Worm (Caenorhabditis elegans): ENCODE data around the gene ZK632.12.

ZK632.12 gene

ce11 chrIII:9824330-9824934 lies 6.2 kb upstream of the ZK632.12 start, which contains the start of gene lin-52 (continued):
- TF ChIP-seq snpc-1.3 (tag; optimal IDR thresholded peaks at IDR 0.05; ENCODE audit: insufficient read depth) = no peak
- 0 out of 2 replicates have a peak, but pooled peaks have one; percentile 24 for TF ChIP-seq cebp-1 (GFP tag; IDR thresholded peaks at IDR 0.05)
- TF ChIP-seq cebp-1 (tag; optimal IDR thresholded peaks at IDR 0.05) = peak; percentile 71
- no peak; the same call in 1 of the 2 replicates for TF ChIP-seq attf-6 (GFP tag; IDR thresholded peaks at IDR 0.05)
- no peak for TF ChIP-seq mel-28 (tag; optimal IDR thresholded peaks at IDR 0.05; ENCODE audit: borderline replicate concordance)
- TF ChIP-seq B0336.3 (GFP tag; IDR thresholded peaks at IDR 0.05) = peak; percentile 56; the same call in 1 of the 2 replicates
- 0 out of 2 replicates have a peak, but pooled peaks have one; percentile 58 for TF ChIP-seq nfyb-1 (GFP tag; IDR thresholded peaks at IDR 0.05)
- TF ChIP-seq madf-10 (tag; optimal IDR thresholded peaks at IDR 0.05) = peak; percentile 27
- no peak; the same call in 1 of the 2 replicates for TF ChIP-seq K11D2.4 (GFP tag; IDR thresholded peaks at IDR 0.05)
- peak; percentile 35 for TF ChIP-seq ekl-4 (GFP tag; IDR thresholded peaks at IDR 0.05)
- TF ChIP-seq zim-3 (tag; optimal IDR thresholded peaks at IDR 0.05) = no peak
- TF ChIP-seq unc-130 (GFP tag; optimal IDR thresholded peaks at IDR 0.05) = no peak
- peak; percentile 51 for TF ChIP-seq atf-7 (tag; optimal IDR thresholded peaks at IDR 0.05)
- peak; percentile 46 for TF ChIP-seq ztf-26 (tag; optimal IDR thresholded peaks at IDR 0.05)
- TF ChIP-seq mcd-1 (GFP tag; IDR thresholded peaks at IDR 0.05) = no peak; the same call in 1 of the 2 replicates
- TF ChIP-seq Y53G8AR.9 (GFP tag; conservative IDR thresholded peaks at IDR 0.05) = peak; percentile 90; the same call in 1 of the 2 replicates
- no peak for TF ChIP-seq T07F8.4 (tag; optimal IDR thresholded peaks at IDR 0.05)
- no peak for TF ChIP-seq bed-1 (GFP tag; IDR thresholded peaks at IDR 0.05)
- TF ChIP-seq F37B4.10 (GFP tag; IDR thresholded peaks at IDR 0.05) = no peak
- peak; percentile 79 for TF ChIP-seq ama-1 (optimal IDR thresholded peaks at IDR 0.05)
- peak in 1 of 2 experiments; percentile 8 for TF ChIP-seq ama-1 (GFP tag; optimal IDR thresholded peaks at IDR 0.05)

DNA sequence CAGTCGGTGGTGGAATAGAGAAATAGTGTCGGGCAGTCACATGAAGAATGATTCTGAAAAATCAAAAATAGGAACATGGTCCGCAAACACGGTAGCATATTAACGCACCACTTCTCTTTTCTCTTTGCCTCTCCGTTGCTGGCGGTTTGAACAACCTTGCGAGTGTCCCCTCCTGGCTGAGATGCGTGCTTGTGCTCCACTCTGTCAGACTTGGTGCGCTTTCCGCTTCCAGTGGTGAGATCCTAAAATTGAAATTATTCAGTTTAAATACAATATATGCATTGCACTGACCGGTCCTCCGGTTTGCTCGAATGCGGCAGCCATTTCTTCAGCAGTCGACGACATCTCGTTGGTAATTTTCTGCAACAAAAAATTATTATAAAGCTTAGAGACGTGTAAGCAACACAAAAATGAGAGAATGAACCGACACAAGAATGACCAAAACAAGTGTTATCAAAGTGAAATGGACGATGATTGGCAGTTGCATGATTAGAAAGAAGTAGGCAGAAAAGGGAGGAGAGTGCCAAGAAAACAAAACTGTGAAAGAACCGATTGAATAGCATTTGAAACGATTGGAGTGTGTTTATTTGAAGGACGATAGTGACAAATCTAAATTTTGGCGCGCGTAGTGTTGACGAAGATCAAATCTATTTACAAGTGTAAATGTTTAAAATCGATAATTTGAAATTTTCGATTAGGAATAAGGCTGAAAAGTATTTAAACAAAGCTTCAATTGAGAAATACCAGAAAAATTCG lies 5.4 kb upstream of the ZK632.12 start, which contains the start of gene ZK632.9:
Gene ZK632.9, minus strand, starts transcription at position 360 of the 756 bp plus-strand sequence.
- TF ChIP-seq tbp1 (GFP tag; optimal IDR thresholded peaks at IDR 0.05) (peak; percentile 14), rpc-1 (optimal IDR thresholded peaks at IDR 0.05) (no peak), rpc-1 (tag; optimal IDR thresholded peaks at IDR 0.05) (no peak), ama-1 (optimal IDR thresholded peaks at IDR 0.05) (peak; percentile 70), ama-1 (GFP tag; optimal IDR thresholded peaks at IDR 0.05) (no peak), F33H1.4 (GFP tag; IDR thresholded peaks at IDR 0.05) (peak; percentile 13; the same call in 1 of the 2 replicates), dox-1 (GFP tag; IDR thresholded peaks at IDR 0.05) (peak; percentile 31), rec-8 (tag; optimal IDR thresholded peaks at IDR 0.05) (no peak), tbx-9 (tag; optimal IDR thresholded peaks at IDR 0.05; ENCODE audit: borderline replicate concordance) (peak; percentile 58), D2030.7 (GFP tag; IDR thresholded peaks at IDR 0.05) (0 out of 2 replicates have a peak, but pooled peaks have one; percentile 24), madf-3 (GFP tag; IDR thresholded peaks at IDR 0.05) (peak; percentile 65; the same call in 1 of the 2 replicates), hmg-1.2 (GFP tag; IDR thresholded peaks at IDR 0.05) (peak; percentile 27), nhr-80 (tag; optimal IDR thresholded peaks at IDR 0.05) (peak; percentile 60), zfh-2 (GFP tag; conservative IDR thresholded peaks at IDR 0.05) (peak; percentile 75), xnd-1 (tag; optimal IDR thresholded peaks at IDR 0.05) (peak; percentile 34), F23B12.7 (tag; optimal IDR thresholded peaks at IDR 0.05; ENCODE audit: insufficient read depth) (no peak), lag-1 (GFP tag; IDR thresholded peaks at IDR 0.05) (no peak), let-607 (tag; optimal IDR thresholded peaks at IDR 0.05) (peak in 1 of 2 experiments; percentile 30), B0019.2 (GFP tag; conservative IDR thresholded peaks at IDR 0.05) (0 out of 2 replicates have a peak, but pooled peaks have one; percentile 6), madf-6 (GFP tag; IDR thresholded peaks at IDR 0.05) (peak; percentile 79), ceh-27 (GFP tag; optimal IDR thresholded peaks at IDR 0.05) (no peak), Y79H2A.3 (GFP tag; conservative IDR thresholded peaks at IDR 0.05) (0 out of 2 replicates have a peak, but pooled peaks have one; percentile 10), snpc-3.4 (tag; optimal IDR thresholded peaks at IDR 0.05) (peak; percentile 26), ceh-91 (GFP tag; IDR thresholded peaks at IDR 0.05) (0 out of 2 replicates have a peak, but pooled peaks have one; percentile 10), tlf-1 (GFP tag; optimal IDR thresholded peaks at IDR 0.05) (no peak), hsf-1 (GFP tag; IDR thresholded peaks at IDR 0.05) (no peak)

Measured in whole organism, young adult.